Worm (Caenorhabditis elegans): ENCODE results near the gene srx-73.
A peak's percentile ranks its signal among the peaks of the same experiment; 100 is the strongest.

Gene srx-73

DNA sequence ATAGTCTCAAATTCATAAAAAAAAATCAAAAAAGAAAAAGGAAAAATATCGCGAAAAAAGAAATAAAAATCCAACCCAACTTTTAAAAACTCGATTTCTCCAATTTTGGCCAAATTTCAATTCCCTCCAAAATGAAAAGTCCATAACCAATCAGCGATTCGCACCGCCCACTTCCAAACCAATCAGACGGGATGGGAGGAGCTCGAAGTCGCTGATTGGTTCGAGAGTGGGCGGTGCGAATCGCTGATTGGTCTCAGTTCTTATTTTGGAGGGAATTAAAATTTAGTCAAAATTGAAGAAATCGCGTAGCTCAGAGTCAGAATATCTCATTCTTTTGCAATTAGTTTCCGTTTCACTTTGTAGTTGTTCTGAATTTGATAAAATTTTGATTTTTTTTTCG is 42.0 kb downstream of the srx-73 start:
- TF ChIP-seq ztf-23 (GFP tag; IDR thresholded peaks at IDR 0.05), result no peak
- TF ChIP-seq klf-2 (GFP tag; conservative IDR thresholded peaks at IDR 0.05), result no peak

- no peak for TF ChIP-seq ztf-23 (GFP tag; IDR thresholded peaks at IDR 0.05)
- no peak for TF ChIP-seq med-1 (GFP tag; optimal IDR thresholded peaks at IDR 0.05; ENCODE audit: insufficient read depth)
- TF ChIP-seq tab-1 (GFP tag; IDR thresholded peaks at IDR 0.05), result no peak
These were observed 48.3 kb downstream of the srx-73 start, which contains the start of gene sumv-2 for ce11 chrV:4617260-4617659. Gene sumv-2, plus strand, starts transcription at chrV:4617560.

DNA sequence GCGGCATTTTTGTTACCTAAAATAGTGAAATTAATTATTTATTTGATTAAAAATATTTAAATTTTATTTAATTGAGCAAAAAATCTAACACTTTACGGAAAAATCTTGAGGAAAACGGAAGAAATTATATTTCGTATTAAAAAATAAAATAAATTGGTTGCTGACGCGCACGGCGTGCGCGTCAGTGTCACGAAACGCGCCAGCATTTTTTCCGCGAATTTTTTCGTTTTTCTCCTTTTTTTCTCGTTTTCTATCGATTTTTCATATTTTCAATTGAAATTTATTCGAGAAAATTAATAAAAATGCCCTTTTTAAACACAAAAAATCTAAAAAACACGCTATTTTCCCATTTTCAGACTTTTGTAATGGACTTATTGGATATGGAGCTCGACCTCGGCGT is 49.7 kb downstream of the srx-73 start, which contains the start of the genes Y61A9LA.10 and F54D11.4:
TSS of gene Y61A9LA.10 (minus strand) at position 16 of the 400 bp plus-strand sequence.
TSS of gene F54D11.4 (plus strand) at position 350 of the 400 bp plus-strand sequence.
- TF ChIP-seq klf-2 (GFP tag; conservative IDR thresholded peaks at IDR 0.05), result 0 out of 2 replicates have a peak, but pooled peaks have one; percentile 8
- TF ChIP-seq ztf-23 (GFP tag; IDR thresholded peaks at IDR 0.05), result no peak
- no peak for TF ChIP-seq tab-1 (GFP tag; IDR thresholded peaks at IDR 0.05)
- TF ChIP-seq med-1 (GFP tag; optimal IDR thresholded peaks at IDR 0.05; ENCODE audit: insufficient read depth), result no peak
